Worm (Caenorhabditis elegans): Measurements from ENCODE around the gene C32A9.1.

ce11 chrX:10274470-10274869 lies 14.5 kb upstream of the C32A9.1 start:
- TF ChIP-seq med-1 (GFP tag; optimal IDR thresholded peaks at IDR 0.05; ENCODE audit: insufficient read depth): no peak
- no peak for TF ChIP-seq tab-1 (GFP tag; IDR thresholded peaks at IDR 0.05)
- no peak for TF ChIP-seq flt-1 (GFP tag; IDR thresholded peaks at IDR 0.05)
- no peak for TF ChIP-seq ztf-29 (GFP tag; IDR thresholded peaks at IDR 0.05)
- TF ChIP-seq ref-1 (GFP tag; conservative IDR thresholded peaks at IDR 0.05): no peak
